Worm (Caenorhabditis elegans): ENCODE results near the gene F07A11.5.
A peak's percentile ranks its signal among the peaks of the same experiment; 100 is the strongest.

The F07A11.5 gene

DNA sequence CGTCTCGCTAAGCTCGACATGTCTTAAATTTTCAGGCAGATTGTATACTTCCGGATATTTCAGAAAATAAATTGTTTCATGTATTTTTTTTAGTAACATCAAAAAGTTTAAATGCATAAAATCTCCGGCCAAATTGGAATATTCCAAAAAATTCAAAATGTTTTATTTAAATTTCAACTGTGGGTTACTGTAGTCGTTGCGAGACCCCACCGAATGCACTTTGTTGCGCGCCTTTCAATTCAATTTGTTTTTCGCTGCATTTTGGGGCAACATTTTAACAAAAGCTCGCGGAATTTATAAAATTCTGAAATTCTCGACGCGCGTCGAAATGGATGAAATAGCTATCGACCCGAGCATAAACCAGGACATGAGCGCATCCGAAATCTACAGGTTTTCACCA lies 39.2 kb upstream of the F07A11.5 start, which contains the start of gene F54D5.2 (continued):
- TF ChIP-seq nfyb-1 (GFP tag; IDR thresholded peaks at IDR 0.05) (no peak), unc-130 (GFP tag; optimal IDR thresholded peaks at IDR 0.05) (no peak), F49E8.2 (tag; optimal IDR thresholded peaks at IDR 0.05; ENCODE audit: insufficient read depth) (peak; percentile 32), Y53G8AR.9 (GFP tag; conservative IDR thresholded peaks at IDR 0.05) (no peak), rpc-1 (optimal IDR thresholded peaks at IDR 0.05) (no peak), rpc-1 (tag; optimal IDR thresholded peaks at IDR 0.05) (no peak), sptf-2 (GFP tag; optimal IDR thresholded peaks at IDR 0.05) (no peak), F57A8.1 (GFP tag; optimal IDR thresholded peaks at IDR 0.05) (no peak), snpc-1.3 (tag; optimal IDR thresholded peaks at IDR 0.05; ENCODE audit: insufficient read depth) (no peak), hsf-1 (GFP tag; IDR thresholded peaks at IDR 0.05) (no peak), ceh-40 (GFP tag; IDR thresholded peaks at IDR 0.05) (no peak), let-526 (GFP tag; IDR thresholded peaks at IDR 0.05) (no peak), xnd-1 (tag; optimal IDR thresholded peaks at IDR 0.05) (peak; percentile 62), lsl-1 (GFP tag; optimal IDR thresholded peaks at IDR 0.05) (peak; percentile 89), dox-1 (GFP tag; IDR thresholded peaks at IDR 0.05) (no peak), pbrm-1 (GFP tag; IDR thresholded peaks at IDR 0.05) (no peak), lin-54 (GFP tag; optimal IDR thresholded peaks at IDR 0.05) (peak; percentile 74), unc-62 (GFP tag; optimal IDR thresholded peaks at IDR 0.05) (no peak), athp-1 (tag; optimal IDR thresholded peaks at IDR 0.05) (no peak), madf-6 (GFP tag; IDR thresholded peaks at IDR 0.05) (peak; percentile 79), F33H1.4 (GFP tag; IDR thresholded peaks at IDR 0.05) (peak; percentile 84), T26A5.8 (tag; optimal IDR thresholded peaks at IDR 0.05) (no peak), hmg-1.2 (GFP tag; IDR thresholded peaks at IDR 0.05) (no peak), dpff-1 (tag; optimal IDR thresholded peaks at IDR 0.05) (no peak), die-1 (tag; optimal IDR thresholded peaks at IDR 0.05) (no peak), aptf-2 (GFP tag; conservative IDR thresholded peaks at IDR 0.05) (no peak), ztf-25 (GFP tag; IDR thresholded peaks at IDR 0.05) (no peak), atf-7 (tag; optimal IDR thresholded peaks at IDR 0.05) (no peak), mcd-1 (GFP tag; IDR thresholded peaks at IDR 0.05) (no peak), tlf-1 (GFP tag; optimal IDR thresholded peaks at IDR 0.05) (no peak), efl-1 (GFP tag; optimal IDR thresholded peaks at IDR 0.05) (peak; percentile 39), ztf-18 (tag; optimal IDR thresholded peaks at IDR 0.05) (no peak), ets-4 (GFP tag; optimal IDR thresholded peaks at IDR 0.05) (no peak), mes-4 (tag; optimal IDR thresholded peaks at IDR 0.05) (no peak), fkh-3 (tag; optimal IDR thresholded peaks at IDR 0.05) (no peak), lag-1 (GFP tag; IDR thresholded peaks at IDR 0.05) (no peak), D2030.7 (GFP tag; IDR thresholded peaks at IDR 0.05) (0 out of 2 replicates have a peak, but pooled peaks have one; percentile 12), somi-1 (GFP tag; optimal IDR thresholded peaks at IDR 0.05) (no peak), ztf-26 (tag; optimal IDR thresholded peaks at IDR 0.05) (no peak), snpc-1.1 (tag; optimal IDR thresholded peaks at IDR 0.05; ENCODE audit: insufficient read depth) (no peak), B0336.3 (GFP tag; IDR thresholded peaks at IDR 0.05) (no peak), rec-8 (tag; optimal IDR thresholded peaks at IDR 0.05) (no peak)

Measured in whole organism, young adult.